Worm (Caenorhabditis elegans): Measurements from ENCODE around the gene C05B5.4.

DNA sequence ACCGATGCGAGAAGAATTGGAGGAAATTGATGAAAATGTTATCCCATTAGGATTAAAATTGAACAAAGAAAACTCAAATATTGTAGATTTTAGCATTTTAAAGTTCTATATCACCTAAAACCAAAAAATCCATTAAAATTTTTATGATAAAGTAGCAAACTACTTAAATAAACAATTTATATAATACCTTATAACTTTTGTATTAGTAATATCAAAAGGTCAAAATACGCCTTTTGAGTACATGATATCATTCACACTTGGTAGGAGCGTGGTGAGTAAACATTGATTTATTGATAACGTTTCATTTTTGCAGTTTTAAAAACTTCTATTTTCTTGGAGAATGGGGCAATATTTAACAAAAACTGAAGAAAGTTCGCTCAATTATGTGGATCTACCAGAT lies 7.4 kb downstream of the C05B5.4 start, which contains the start of gene C05B5.5:
- TF ChIP-seq cnd-1 (tag; optimal IDR thresholded peaks at IDR 0.05) (no peak), mab-5 (tag; optimal IDR thresholded peaks at IDR 0.05) (no peak), nhr-76 (tag; optimal IDR thresholded peaks at IDR 0.05) (no peak), lin-13 (tag; optimal IDR thresholded peaks at IDR 0.05) (no peak), pha-4 (tag; optimal IDR thresholded peaks at IDR 0.05) (no peak), flh-1 (GFP tag; optimal IDR thresholded peaks at IDR 0.05) (no peak)
